Fruit fly (Drosophila melanogaster) whole organism, prepupa: ENCODE measurements around the gene CG44098.
A peak's percentile ranks its signal among the peaks of the same experiment; 100 is the strongest.

Source experiments
- CG10631 ChIP-seq: fragments of 200-800 bp; sonication (Bioruptor generic); optimal IDR thresholded peaks from 2 replicates; lab custom pipeline; 2016; ENCODE audit warnings: missing biosample characterization, missing genetic modification characterization
- CG15336 ChIP-seq: fragments of 200-800 bp; sonication (Bioruptor generic); IDR thresholded peaks from 2 replicates; pipeline ENCODE4 v1.3.6; 2022; ENCODE audit warnings: missing biosample characterization, missing genetic modification characterization
- CG16779 ChIP-seq: fragments of 200-800 bp; sonication (Bioruptor generic); optimal IDR thresholded peaks from 3 replicates; lab custom pipeline; 2017; ENCODE audit warnings: missing biosample characterization, mild to moderate bottlenecking, missing genetic modification characterization
- CG3032 ChIP-seq: fragments of 200-800 bp; optimal IDR thresholded peaks from 2 replicates; lab custom pipeline; 2019; ENCODE audit warnings: missing biosample characterization, mild to moderate bottlenecking, missing genetic modification characterization, moderate library complexity
- CG6163 ChIP-seq: fragments of 200-800 bp; sonication (Bioruptor generic); IDR thresholded peaks from 3 replicates; pipeline ENCODE4 v1.3.6; 2022; ENCODE audit warnings: missing biosample characterization, missing genetic modification characterization
- CG6854 ChIP-seq: fragments of 200-800 bp; sonication (Bioruptor generic); optimal IDR thresholded peaks from 2 replicates; lab custom pipeline; 2017; ENCODE audit warnings: missing biosample characterization, mild to moderate bottlenecking, missing genetic modification characterization
- CG8319 ChIP-seq: fragments of 200-800 bp; sonication (Bioruptor generic); optimal IDR thresholded peaks from 3 replicates; lab custom pipeline; 2016; ENCODE audit warnings: missing biosample characterization, missing genetic modification characterization
- esn ChIP-seq: fragments of 200-800 bp; sonication (Bioruptor generic); optimal IDR thresholded peaks from 2 replicates; lab custom pipeline; 2016; ENCODE audit warnings: missing biosample characterization, mild to moderate bottlenecking, missing genetic modification characterization, moderate library complexity
- spab ChIP-seq: fragments of 200-800 bp; sonication (Bioruptor generic); optimal IDR thresholded peaks from 2 replicates; lab custom pipeline; 2017; ENCODE audit warnings: missing biosample characterization, mild to moderate bottlenecking, missing genetic modification characterization, missing genetic modification reagents
- ss ChIP-seq, 2 experiments: fragments of 200-800 bp; sonication (Bioruptor generic); optimal IDR thresholded peaks; 2 replicates in 1 of 2; 3 replicates in 1 of 2; lab custom pipeline; 2017 to 2018; ENCODE audit warnings: mild to moderate bottlenecking in 2 of 2, missing biosample characterization in 2 of 2, missing genetic modification characterization in 2 of 2, moderate library complexity in 1 of 2
- svp ChIP-seq: fragments of 200-800 bp; sonication (Bioruptor generic); peaks from one replicate; lab custom pipeline; 2016; ENCODE audit warnings: missing biosample characterization, missing genetic modification characterization

dm6 chr3R:4726796-4727195 is 46.2 kb downstream of the CG44098 start:
- TF ChIP-seq CG16779 (tag; lab: Kevin White, UChicago) = no peak
- TF ChIP-seq CG8319 (GFP tag; lab: Kevin White, UChicago) = no peak
- TF ChIP-seq CG10631 (GFP tag; lab: Kevin White, UChicago) = no peak
- peak; percentile 36 for TF ChIP-seq svp (GFP tag; lab: Kevin White, UChicago)
- TF ChIP-seq CG3032 (tag; lab: Kevin White, UChicago) = no peak
- TF ChIP-seq CG15336 (GFP tag; lab: Robert Waterston, UW) = no peak
- TF ChIP-seq CG6854 (GFP tag; lab: Kevin White, UChicago) = no peak
- peak; percentile 20 for TF ChIP-seq esn (GFP tag; lab: Kevin White, UChicago)
- no peak for TF ChIP-seq spab (GFP tag; lab: Kevin White, UChicago)
- no peak for TF ChIP-seq CG6163 (GFP tag; lab: Robert Waterston, UW)
- TF ChIP-seq ss (GFP tag; optimal IDR thresholded peaks at IDR 0.05; lab: Kevin White, UChicago) = no peak
